Worm (Caenorhabditis elegans): Measurements from ENCODE around the gene F10D2.10.

F10D2.10 gene

DNA sequence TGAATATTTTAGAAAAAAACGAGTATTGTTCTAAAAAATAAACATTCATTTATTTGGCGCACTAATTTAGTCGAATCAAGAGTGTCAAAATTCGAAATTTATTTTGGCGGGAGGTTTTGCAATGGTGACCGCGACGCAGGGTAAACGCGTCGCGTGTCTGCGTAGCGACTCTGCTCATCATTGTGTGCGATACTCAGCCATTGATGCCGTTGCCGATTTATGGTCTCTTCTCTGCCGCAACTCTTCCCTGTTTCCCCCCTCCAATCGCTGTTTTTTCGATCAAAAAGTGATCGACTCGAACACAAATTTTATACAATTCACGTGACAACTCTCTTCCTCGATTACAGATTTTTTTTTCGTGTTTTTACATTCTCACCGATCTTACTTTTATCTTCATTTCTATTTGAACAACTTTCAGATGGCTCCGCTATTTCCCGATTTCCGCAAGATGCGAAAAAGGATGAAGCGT, 40.6 kb upstream of the F10D2.10 start, which contains the start of gene F09G2.2 (continued):
- no peak for TF ChIP-seq sea-2 (GFP tag; IDR thresholded peaks at IDR 0.05)
- TF ChIP-seq tlf-1 (GFP tag; optimal IDR thresholded peaks at IDR 0.05): peak; percentile 84
- peak; percentile 0 for TF ChIP-seq B0035.1 (tag; optimal IDR thresholded peaks at IDR 0.05)
- no peak for TF ChIP-seq F57A8.1 (GFP tag; optimal IDR thresholded peaks at IDR 0.05)
- peak; percentile 90 for TF ChIP-seq dpl-1 (GFP tag; optimal IDR thresholded peaks at IDR 0.05)
- TF ChIP-seq Y67H2A.10 (GFP tag; conservative IDR thresholded peaks at IDR 0.05): peak; percentile 76; the same call in 1 of the 2 replicates
- no peak for TF ChIP-seq ceh-58 (GFP tag; IDR thresholded peaks at IDR 0.05)
- peak; percentile 84 for TF ChIP-seq lir-1 (GFP tag; conservative IDR thresholded peaks at IDR 0.05)
- TF ChIP-seq F37B4.10 (GFP tag; IDR thresholded peaks at IDR 0.05): no peak
- no peak for TF ChIP-seq sdz-38 (tag; optimal IDR thresholded peaks at IDR 0.05)
- no peak for TF ChIP-seq snpc-4 (GFP tag; optimal IDR thresholded peaks at IDR 0.05)
- TF ChIP-seq snpc-4 (tag; optimal IDR thresholded peaks at IDR 0.05): peak; percentile 34 to 78 (median 70)
- peak; percentile 78 for TF ChIP-seq cebp-1 (GFP tag; IDR thresholded peaks at IDR 0.05)
- peak; percentile 91 for TF ChIP-seq cebp-1 (tag; optimal IDR thresholded peaks at IDR 0.05)
- peak; percentile 8 for TF ChIP-seq nhr-90 (tag; optimal IDR thresholded peaks at IDR 0.05)
- peak; percentile 9 for TF ChIP-seq F49E8.2 (tag; optimal IDR thresholded peaks at IDR 0.05; ENCODE audit: insufficient read depth)
- peak; percentile 66 for TF ChIP-seq athp-1 (tag; optimal IDR thresholded peaks at IDR 0.05)
- TF ChIP-seq Y79H2A.3 (GFP tag; conservative IDR thresholded peaks at IDR 0.05): no peak
- no peak for TF ChIP-seq hlh-26 (GFP tag; conservative IDR thresholded peaks at IDR 0.05)
- TF ChIP-seq tbx-9 (tag; optimal IDR thresholded peaks at IDR 0.05; ENCODE audit: borderline replicate concordance): no peak
- no peak for TF ChIP-seq nhr-27 (tag; optimal IDR thresholded peaks at IDR 0.05)
- TF ChIP-seq ztf-6 (GFP tag; IDR thresholded peaks at IDR 0.05): no peak
- TF ChIP-seq Y53G8AR.9 (GFP tag; conservative IDR thresholded peaks at IDR 0.05): peak; percentile 92
- TF ChIP-seq efl-1 (GFP tag; optimal IDR thresholded peaks at IDR 0.05): peak; percentile 88
- TF ChIP-seq K12H6.12 (tag; optimal IDR thresholded peaks at IDR 0.05): peak; percentile 79
- TF ChIP-seq nfyb-1 (GFP tag; IDR thresholded peaks at IDR 0.05): peak; percentile 92
- peak; percentile 5 for TF ChIP-seq mxl-1 (tag; optimal IDR thresholded peaks at IDR 0.05)
- peak; percentile 72 for TF ChIP-seq K11D2.4 (GFP tag; IDR thresholded peaks at IDR 0.05)
- TF ChIP-seq him-1 (tag; optimal IDR thresholded peaks at IDR 0.05): peak; percentile 55
- 0 out of 2 replicates have a peak, but pooled peaks have one; percentile 6 for TF ChIP-seq ztf-28 (GFP tag; IDR thresholded peaks at IDR 0.05)
- TF ChIP-seq ets-4 (GFP tag; optimal IDR thresholded peaks at IDR 0.05): peak; percentile 42
- peak; percentile 84 for TF ChIP-seq Y95B8A.8 (GFP tag; IDR thresholded peaks at IDR 0.05)
- no peak for TF ChIP-seq nhr-179 (tag; optimal IDR thresholded peaks at IDR 0.05)
- peak; percentile 2 for TF ChIP-seq ztf-22 (GFP tag; optimal IDR thresholded peaks at IDR 0.05)
- no peak for TF ChIP-seq lag-1 (GFP tag; IDR thresholded peaks at IDR 0.05)
- TF ChIP-seq F10E7.11 (tag; optimal IDR thresholded peaks at IDR 0.05): no peak
- peak; percentile 85 for TF ChIP-seq ztf-26 (tag; optimal IDR thresholded peaks at IDR 0.05)
- TF ChIP-seq rpc-1 (optimal IDR thresholded peaks at IDR 0.05): no peak
- TF ChIP-seq rpc-1 (tag; optimal IDR thresholded peaks at IDR 0.05): no peak
- peak; percentile 14 for TF ChIP-seq hrde-1 (tag; optimal IDR thresholded peaks at IDR 0.05; ENCODE audit: borderline replicate concordance)
- TF ChIP-seq nhr-80 (tag; optimal IDR thresholded peaks at IDR 0.05): peak; percentile 90
- no peak for TF ChIP-seq lsy-27 (tag; optimal IDR thresholded peaks at IDR 0.05; ENCODE audit: borderline replicate concordance, insufficient read depth)
- TF ChIP-seq zim-3 (tag; optimal IDR thresholded peaks at IDR 0.05): no peak
- peak; percentile 13 for TF ChIP-seq unc-62 (GFP tag; optimal IDR thresholded peaks at IDR 0.05)
- TF ChIP-seq akir-1 (GFP tag; optimal IDR thresholded peaks at IDR 0.05): no peak
- TF ChIP-seq madf-3 (GFP tag; IDR thresholded peaks at IDR 0.05): peak; percentile 100
- peak; percentile 44 for TF ChIP-seq somi-1 (GFP tag; optimal IDR thresholded peaks at IDR 0.05)
- TF ChIP-seq C17E4.6 (GFP tag; IDR thresholded peaks at IDR 0.05): peak; percentile 81
- TF ChIP-seq F33H1.4 (GFP tag; IDR thresholded peaks at IDR 0.05): peak; percentile 79

Data from whole organism, young adult.